Worm (Caenorhabditis elegans) whole organism, early embryonic: Measurements from ENCODE around the gene C42C1.8.

Experiments used
- B0310.2 ChIP-seq: sonication (generic microtip); optimal IDR thresholded peaks from 2 replicates; lab custom pipeline; 2016; ENCODE audit warnings: mild to moderate bottlenecking, missing genetic modification characterization, missing compliant biosample characterization
- F13C5.2 ChIP-seq: sonication (generic microtip); optimal IDR thresholded peaks from 2 replicates; lab custom pipeline; 2017; ENCODE audit warnings: mild to moderate bottlenecking, missing genetic modification characterization, inconsistent platforms, missing compliant biosample characterization
- aly-1 ChIP-seq: sonication (generic microtip); optimal IDR thresholded peaks from 2 replicates; lab custom pipeline; 2016; ENCODE audit warnings: missing genetic modification characterization, missing compliant biosample characterization
- ama-1 ChIP-seq: fragments of 150-350 bp; optimal IDR thresholded peaks from 2 replicates; lab custom pipeline; 2014
- flt-1 ChIP-seq: fragments of 200-800 bp; sonication (Bioruptor generic); IDR thresholded peaks from 2 replicates; pipeline ENCODE4 v1.3.6; 2022; ENCODE audit warnings: missing genetic modification characterization, missing compliant biosample characterization
- hmg-4 ChIP-seq: fragments of 200-800 bp; sonication (Bioruptor generic); optimal IDR thresholded peaks from 2 replicates; lab custom pipeline; 2018; ENCODE audit warnings: mild to moderate bottlenecking, missing genetic modification characterization, missing compliant biosample characterization
- hnd-1 ChIP-seq: sonication (generic microtip); optimal IDR thresholded peaks from 2 replicates; lab custom pipeline; 2016; ENCODE audit warnings: missing genetic modification characterization, missing compliant biosample characterization
- pes-1 ChIP-seq: fragments of 200-800 bp; sonication (Bioruptor generic); IDR thresholded peaks from 2 replicates; pipeline ENCODE4 v1.3.6; 2022; ENCODE audit warnings: missing genetic modification reagents, missing genetic modification characterization, missing compliant biosample characterization
- scrt-1 ChIP-seq: fragments of 200-800 bp; sonication (Bioruptor generic); IDR thresholded peaks from 2 replicates; pipeline ENCODE4 v1.3.6; 2022; ENCODE audit warnings: missing genetic modification characterization, missing compliant biosample characterization
- sea-1 ChIP-seq: fragments of 200-800 bp; sonication (Bioruptor generic); conservative IDR thresholded peaks from 2 replicates; pipeline ENCODE4 v1.3.6; 2022; ENCODE audit warnings: missing genetic modification characterization, missing compliant biosample characterization
- tbx-11 ChIP-seq: fragments of 200-800 bp; sonication (Bioruptor generic); IDR thresholded peaks from 2 replicates; pipeline ENCODE4 v1.3.6; 2022; ENCODE audit warnings: missing genetic modification characterization, missing compliant biosample characterization
- tra-4 ChIP-seq: sonication (generic microtip); optimal IDR thresholded peaks from 2 replicates; lab custom pipeline; 2017; ENCODE audit warnings: missing genetic modification characterization, missing compliant biosample characterization

- TF ChIP-seq B0310.2 (tag; lab: Kevin White, UChicago): no peak
- TF ChIP-seq flt-1: no peak
- no peak for TF ChIP-seq F13C5.2 (tag; lab: Kevin White, UChicago)
- TF ChIP-seq pes-1 (GFP tag; lab: Robert Waterston, UW): no peak
- TF ChIP-seq aly-1 (tag; lab: Kevin White, UChicago): no peak
- no peak for TF ChIP-seq hmg-4 (GFP tag; lab: Kevin White, UChicago)
- TF ChIP-seq tbx-11 (GFP tag; lab: Robert Waterston, UW): no peak
- TF ChIP-seq sea-1 (GFP tag; lab: Robert Waterston, UW): no peak
- no peak for TF ChIP-seq ama-1
- TF ChIP-seq hnd-1: no peak
- no peak for TF ChIP-seq scrt-1 (GFP tag; lab: Robert Waterston, UW)
- no peak for TF ChIP-seq tra-4
These were observed 1.7 kb upstream of the C42C1.8 start, which contains the start of gene C42C1.9 for ce11 chrIV:12289149-12289548.
